Worm (Caenorhabditis elegans) whole organism, L4/young adult: ENCODE data around the gene Y69A2AR.16.

ENCODE experiments used
- dao-5 ChIP-seq: sonication (generic microtip); optimal IDR thresholded peaks from 2 replicates; lab custom pipeline; 2016; ENCODE audit warnings: missing genotype, missing genetic modification characterization, moderate library complexity, missing compliant biosample characterization
- him-1 ChIP-seq: sonication (generic microtip); optimal IDR thresholded peaks from 2 replicates; lab custom pipeline; 2016; ENCODE audit warnings: missing genotype, missing genetic modification reagents, missing genetic modification characterization, missing compliant biosample characterization

ce11 chrIV:2549542-2549941 lies 51.9 kb downstream of the Y69A2AR.16 start:
- no peak for TF ChIP-seq dao-5
- no peak for TF ChIP-seq him-1 (tag; lab: Kevin White, UChicago)
